Worm (Caenorhabditis elegans): ENCODE data around the gene R07E3.7.
A peak's percentile ranks its signal among the peaks of the same experiment; 100 is the strongest.

R07E3.7 gene

DNA sequence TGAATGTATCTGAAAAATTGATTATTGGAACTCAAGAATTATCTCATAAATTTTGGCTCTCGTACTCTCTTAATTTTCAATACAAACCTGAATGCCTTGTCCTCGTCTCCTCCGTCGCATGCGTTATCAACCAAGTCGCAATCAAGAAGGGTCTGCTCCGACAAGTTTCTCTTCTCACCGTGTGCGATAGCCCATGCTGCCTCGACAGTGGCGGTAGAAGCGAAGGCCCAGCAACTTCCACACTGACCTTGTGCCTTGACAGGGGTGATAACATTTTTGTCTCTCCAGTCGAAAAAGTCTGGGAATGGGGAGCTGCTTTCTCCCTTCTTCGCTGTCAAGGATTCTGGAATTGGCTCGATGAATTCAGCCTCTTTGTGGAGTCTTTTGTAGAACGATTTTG, 15.5 kb downstream of the R07E3.7 start:
- TF ChIP-seq dsc-1 (tag; optimal IDR thresholded peaks at IDR 0.05) (no peak), elt-2 (tag; optimal IDR thresholded peaks at IDR 0.05) (peak; percentile 38), rnt-1 (tag; optimal IDR thresholded peaks at IDR 0.05) (no peak), pqm-1 (tag; optimal IDR thresholded peaks at IDR 0.05) (peak; percentile 43)

DNA sequence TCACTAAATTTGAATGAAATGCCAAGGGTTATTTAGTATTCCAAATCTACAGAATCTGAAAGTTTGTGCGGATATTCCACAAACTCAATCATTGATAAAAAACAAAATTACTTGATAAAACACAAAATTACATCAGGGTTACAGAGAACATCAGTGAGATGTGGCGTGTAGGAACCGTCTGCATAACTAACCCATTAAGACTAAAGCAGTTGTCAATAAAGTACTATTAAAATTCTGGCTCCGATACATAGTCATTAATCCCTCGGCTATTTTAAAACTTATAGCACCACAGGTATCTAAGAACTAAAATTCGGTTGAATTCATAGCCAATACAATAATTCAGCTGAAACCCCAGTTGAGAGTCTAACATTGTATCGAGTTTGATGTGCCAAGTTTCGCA, 16.8 kb downstream of the R07E3.7 start:
- peak in 1 of 2 experiments; percentile 10 for TF ChIP-seq lin-35 (GFP tag; optimal IDR thresholded peaks at IDR 0.05)
- TF ChIP-seq nhr-76 (tag; optimal IDR thresholded peaks at IDR 0.05): no peak

DNA sequence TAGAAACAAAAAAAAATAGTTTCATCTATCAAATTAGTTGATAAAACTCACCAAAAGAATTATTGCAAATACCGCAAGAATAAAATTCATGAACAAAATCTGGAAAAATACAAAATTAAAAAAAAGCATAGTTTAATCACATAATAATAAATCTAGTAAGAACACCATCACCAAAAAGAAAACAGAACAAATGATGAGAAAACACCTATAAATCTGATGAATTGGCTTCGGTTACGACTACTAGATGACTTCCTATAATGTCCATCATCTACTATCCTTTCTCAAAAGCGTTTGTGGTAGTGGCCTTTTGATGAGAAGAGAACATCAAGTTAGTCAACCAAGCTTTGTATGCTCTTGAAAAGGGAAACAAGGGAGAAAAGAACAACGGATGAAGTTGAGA, 17.4 kb downstream of the R07E3.7 start, which contains the start of gene cut-5:
Gene cut-5, minus strand, starts transcription at position 101 of the 400 bp plus-strand sequence.
- no peak for TF ChIP-seq tlp-1 (tag; optimal IDR thresholded peaks at IDR 0.05)
- TF ChIP-seq dsc-1 (tag; optimal IDR thresholded peaks at IDR 0.05): no peak
- TF ChIP-seq xbp-1 (tag; optimal IDR thresholded peaks at IDR 0.05): no peak
- no peak for TF ChIP-seq alr-1 (tag; optimal IDR thresholded peaks at IDR 0.05; ENCODE audit: borderline replicate concordance)
- TF ChIP-seq hlh-4 (tag; optimal IDR thresholded peaks at IDR 0.05): no peak
- TF ChIP-seq lin-15B (tag; optimal IDR thresholded peaks at IDR 0.05): no peak
- TF ChIP-seq snu-23 (GFP tag; optimal IDR thresholded peaks at IDR 0.05): no peak
- no peak for TF ChIP-seq aha-1 (tag; optimal IDR thresholded peaks at IDR 0.05)
- no peak for TF ChIP-seq unc-98 (GFP tag; IDR thresholded peaks at IDR 0.05)
- TF ChIP-seq zip-4 (GFP tag; optimal IDR thresholded peaks at IDR 0.05): no peak
- TF ChIP-seq nhr-85 (tag): no peak
- no peak for TF ChIP-seq zag-1 (tag; optimal IDR thresholded peaks at IDR 0.05)
- TF ChIP-seq C04F5.9 (tag; optimal IDR thresholded peaks at IDR 0.05): no peak

DNA sequence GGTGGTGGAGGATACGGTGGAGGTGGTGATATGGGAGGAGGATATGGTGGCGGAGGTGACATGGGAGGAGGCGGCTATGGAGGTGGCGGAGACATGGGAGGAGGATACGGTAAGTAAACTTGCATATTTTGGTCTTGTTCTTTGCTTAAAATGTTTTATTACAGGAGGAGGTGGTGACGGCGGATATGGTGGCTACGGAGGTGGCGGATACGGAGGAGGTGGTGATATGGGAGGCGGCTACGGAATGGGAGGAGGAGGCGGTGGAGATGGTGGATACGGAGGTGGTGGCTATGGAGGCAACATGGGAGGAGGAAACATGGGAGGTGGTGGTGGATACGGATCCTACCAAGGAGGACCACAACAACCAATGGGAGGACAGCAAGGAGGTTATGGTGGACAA, 19.0 kb downstream of the R07E3.7 start:
- TF ChIP-seq fkh-10 (GFP tag; optimal IDR thresholded peaks at IDR 0.05) (no peak), zag-1 (tag; optimal IDR thresholded peaks at IDR 0.05) (no peak), fkh-4 (tag; optimal IDR thresholded peaks at IDR 0.05; ENCODE audit: borderline replicate concordance) (no peak), nhr-19 (GFP tag; conservative IDR thresholded peaks at IDR 0.05) (no peak), C16A3.4 (tag; optimal IDR thresholded peaks at IDR 0.05) (no peak), lin-14 (GFP tag; optimal IDR thresholded peaks at IDR 0.05) (no peak), unc-130 (tag; optimal IDR thresholded peaks at IDR 0.05) (no peak), snu-23 (GFP tag; optimal IDR thresholded peaks at IDR 0.05) (no peak), unc-30 (tag; optimal IDR thresholded peaks at IDR 0.05) (no peak), efl-1 (optimal IDR thresholded peaks at IDR 0.05) (no peak), efl-1 (GFP tag; optimal IDR thresholded peaks at IDR 0.05 in 1 of 2) (no peak), C04F5.9 (tag; optimal IDR thresholded peaks at IDR 0.05) (no peak)

DNA sequence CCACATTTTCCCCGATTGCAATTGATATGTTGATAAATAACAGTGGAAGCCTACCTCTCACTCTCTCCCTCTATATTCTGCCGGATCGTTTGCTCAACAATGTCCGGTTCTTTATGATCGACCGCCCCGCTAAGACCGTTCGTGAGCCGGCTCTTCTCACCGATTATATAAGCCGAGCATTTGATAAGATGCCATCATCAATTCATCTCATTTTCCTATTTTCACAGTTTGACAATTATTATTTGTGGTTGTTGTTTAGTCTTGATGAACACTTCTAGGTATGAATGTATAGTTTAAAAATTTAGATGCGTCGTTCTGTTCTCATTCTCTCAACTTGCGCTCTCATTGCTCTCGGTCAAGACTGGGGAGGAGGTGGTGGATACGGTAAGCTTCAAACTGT, 19.4 kb downstream of the R07E3.7 start, which contains the start of gene idpa-3:
Gene idpa-3, plus strand, starts transcription at position 301 of the 400 bp plus-strand sequence.
- TF ChIP-seq efl-3 (GFP tag; optimal IDR thresholded peaks at IDR 0.05) (no peak), fkh-10 (GFP tag; optimal IDR thresholded peaks at IDR 0.05) (no peak), zag-1 (tag; optimal IDR thresholded peaks at IDR 0.05) (no peak), hpl-2 (GFP tag; optimal IDR thresholded peaks at IDR 0.05) (no peak), efl-1 (optimal IDR thresholded peaks at IDR 0.05) (no peak), efl-1 (GFP tag; optimal IDR thresholded peaks at IDR 0.05 in 1 of 2) (peak in 1 of 2 experiments; percentile 34)

DNA sequence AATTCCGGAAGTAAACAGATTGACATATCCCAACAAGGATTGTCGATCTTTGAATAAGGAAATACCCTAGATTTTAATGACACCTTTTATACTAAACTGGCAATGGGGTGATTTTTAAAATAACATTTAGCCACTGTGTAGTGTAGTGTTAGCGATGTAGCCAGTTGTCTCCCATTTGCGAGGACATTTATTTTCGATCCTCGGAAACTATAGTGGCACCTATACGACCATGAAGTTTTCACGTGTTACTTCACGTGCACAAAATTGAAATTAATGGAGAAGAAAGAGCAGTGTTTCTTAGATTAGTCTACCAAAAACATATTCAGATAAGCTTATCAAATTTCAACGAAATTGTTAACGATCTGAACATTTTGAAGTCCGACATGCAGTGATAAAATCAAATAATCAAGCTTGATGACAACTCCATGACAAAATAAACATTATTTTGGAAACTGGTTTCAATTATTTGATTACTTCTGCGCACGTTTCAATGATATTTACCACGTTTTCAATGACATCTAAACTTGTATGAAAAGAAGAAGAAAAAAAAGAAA, 22.2 kb downstream of the R07E3.7 start, which contains the start of gene R07E3.4:
Gene R07E3.4, minus strand, starts transcription at position 51 of the 554 bp plus-strand sequence.
- TF ChIP-seq nhr-71 (tag; optimal IDR thresholded peaks at IDR 0.05) (peak; percentile 80), irx-1 (tag; optimal IDR thresholded peaks at IDR 0.05) (no peak), lsy-2 (tag; optimal IDR thresholded peaks at IDR 0.05) (peak in 1 of 2 experiments; percentile 1), snpc-4 (tag; optimal IDR thresholded peaks at IDR 0.05) (no peak), dsc-1 (tag; optimal IDR thresholded peaks at IDR 0.05) (no peak), pqm-1 (tag; optimal IDR thresholded peaks at IDR 0.05) (peak; percentile 9), zip-4 (GFP tag; optimal IDR thresholded peaks at IDR 0.05) (no peak), egl-27 (tag; optimal IDR thresholded peaks at IDR 0.05) (peak in 1 of 2 experiments; percentile 17), lin-14 (GFP tag; optimal IDR thresholded peaks at IDR 0.05) (peak; percentile 75), jun-1 (tag; optimal IDR thresholded peaks at IDR 0.05) (no peak), unc-130 (tag; optimal IDR thresholded peaks at IDR 0.05) (peak; percentile 16), snu-23 (GFP tag; optimal IDR thresholded peaks at IDR 0.05) (peak; percentile 54), C34B4.2 (tag; optimal IDR thresholded peaks at IDR 0.05) (no peak), grh-1 (GFP tag; IDR thresholded peaks at IDR 0.05) (peak; percentile 61), elt-2 (tag; optimal IDR thresholded peaks at IDR 0.05) (peak; percentile 79), mab-9 (GFP tag; IDR thresholded peaks at IDR 0.05) (no peak), ets-5 (GFP tag; IDR thresholded peaks at IDR 0.05) (no peak), pax-3 (tag; optimal IDR thresholded peaks at IDR 0.05) (no peak), lir-3 (tag; optimal IDR thresholded peaks at IDR 0.05; ENCODE audit: poor library complexity) (no peak), hlh-4 (tag; optimal IDR thresholded peaks at IDR 0.05) (no peak), zag-1 (tag; optimal IDR thresholded peaks at IDR 0.05) (no peak), nhr-76 (tag; optimal IDR thresholded peaks at IDR 0.05) (no peak)
